Fruit fly (Drosophila melanogaster) whole organism, prepupa: ENCODE results near the gene CG42693.

Experiments
- CG10631 ChIP-seq: fragments of 200-800 bp; sonication (Bioruptor generic); optimal IDR thresholded peaks from 2 replicates; lab custom pipeline; 2016; ENCODE audit warnings: missing biosample characterization, missing genetic modification characterization
- CG10669 ChIP-seq: fragments of 200-800 bp; sonication (Bioruptor generic); optimal IDR thresholded peaks from 3 replicates; lab custom pipeline; 2018; ENCODE audit warnings: missing biosample characterization, mild to moderate bottlenecking, missing genetic modification characterization, moderate library complexity
- CG11902 ChIP-seq: fragments of 200-800 bp; sonication (Bioruptor generic); optimal IDR thresholded peaks from 3 replicates; lab custom pipeline; 2016; ENCODE audit warnings: missing biosample characterization, missing genetic modification characterization
- CG16779 ChIP-seq: fragments of 200-800 bp; sonication (Bioruptor generic); optimal IDR thresholded peaks from 3 replicates; lab custom pipeline; 2017; ENCODE audit warnings: missing biosample characterization, mild to moderate bottlenecking, missing genetic modification characterization
- CG6854 ChIP-seq: fragments of 200-800 bp; sonication (Bioruptor generic); optimal IDR thresholded peaks from 2 replicates; lab custom pipeline; 2017; ENCODE audit warnings: missing biosample characterization, mild to moderate bottlenecking, missing genetic modification characterization
- CG8319 ChIP-seq: fragments of 200-800 bp; sonication (Bioruptor generic); optimal IDR thresholded peaks from 3 replicates; lab custom pipeline; 2016; ENCODE audit warnings: missing biosample characterization, missing genetic modification characterization
- CG8632 ChIP-seq: fragments of 200-800 bp; sonication (Bioruptor generic); optimal IDR thresholded peaks from 3 replicates; lab custom pipeline; 2016; ENCODE audit warnings: missing biosample characterization, missing genetic modification characterization
- CG9139 ChIP-seq: fragments of 200-800 bp; sonication (Bioruptor generic); optimal IDR thresholded peaks from 3 replicates; lab custom pipeline; 2017; ENCODE audit warnings: missing biosample characterization, mild to moderate bottlenecking, missing genetic modification characterization
- Eip78C ChIP-seq: fragments of 200-800 bp; sonication (Bioruptor generic); peaks from one replicate; lab custom pipeline; 2016; ENCODE audit warnings: missing biosample characterization, missing genetic modification characterization
- Sox102F ChIP-seq: fragments of 200-800 bp; sonication (Bioruptor generic); optimal IDR thresholded peaks from 2 replicates; lab custom pipeline; 2016; ENCODE audit warnings: missing biosample characterization, mild to moderate bottlenecking, missing genetic modification characterization
- Sox14 ChIP-seq: fragments of 200-800 bp; sonication (Bioruptor generic); optimal IDR thresholded peaks from 3 replicates; lab custom pipeline; 2016; ENCODE audit warnings: missing biosample characterization, missing genetic modification characterization
- achi ChIP-seq: fragments of 200-800 bp; sonication (Bioruptor generic); optimal IDR thresholded peaks from 3 replicates; lab custom pipeline; 2016; ENCODE audit warnings: missing biosample characterization, missing genetic modification characterization
- cyc ChIP-seq: fragments of 200-800 bp; sonication (Bioruptor generic); optimal IDR thresholded peaks from 3 replicates; lab custom pipeline; 2016; ENCODE audit warnings: missing biosample characterization, missing genetic modification characterization

- TF ChIP-seq Sox102F (GFP tag; lab: Kevin White, UChicago) (no peak), achi (GFP tag; lab: Kevin White, UChicago) (no peak), CG8632 (GFP tag; lab: Kevin White, UChicago) (no peak), CG6854 (GFP tag; lab: Kevin White, UChicago) (no peak), Sox14 (no peak), Eip78C (GFP tag; lab: Kevin White, UChicago) (no peak), CG10631 (GFP tag; lab: Kevin White, UChicago) (no peak), CG16779 (tag; lab: Kevin White, UChicago) (no peak), cyc (GFP tag; lab: Kevin White, UChicago) (no peak), CG9139 (no peak), CG8319 (no peak), CG10669 (GFP tag; lab: Kevin White, UChicago) (no peak), CG11902 (GFP tag; lab: Kevin White, UChicago) (no peak)
Measured at dm6 chr3R:31726286-31726685, 18.1 kb upstream of the CG42693 start.
